Fruit fly (Drosophila melanogaster) whole organism, embryonic: Measurements from ENCODE around the gene WASp.

Experiments
- Awh ChIP-seq: fragments of 200-800 bp; sonication (Bioruptor generic); IDR thresholded peaks from 2 replicates; pipeline ENCODE4, ENCODE4 v1.3.6; 2022; ENCODE audit warnings: missing biosample characterization, missing genetic modification characterization
- Bdp1 ChIP-seq: fragments of 200-800 bp; sonication (Bioruptor generic); optimal IDR thresholded peaks from 3 replicates; lab custom pipeline; 2016; ENCODE audit warnings: missing biosample characterization, missing genetic modification characterization
- Bgb ChIP-seq: fragments of 200-800 bp; sonication (Bioruptor generic); IDR thresholded peaks from 2 replicates; pipeline ENCODE4 v1.3.6; 2022; ENCODE audit warnings: missing biosample characterization, missing genetic modification characterization; ENCODE audit not compliant: partially characterized antibody
- Bteb2 ChIP-seq: fragments of 200-800 bp; sonication (Bioruptor generic); optimal IDR thresholded peaks from 2 replicates; lab custom pipeline; 2016; ENCODE audit warnings: missing biosample characterization, missing genetic modification characterization
- CG12236 ChIP-seq: fragments of 200-800 bp; sonication (Bioruptor generic); optimal IDR thresholded peaks from 2 replicates; lab custom pipeline; 2016; ENCODE audit warnings: missing biosample characterization, missing genetic modification characterization
- CG12299 ChIP-seq: fragments of 200-800 bp; sonication (Bioruptor generic); optimal IDR thresholded peaks from 2 replicates; lab custom pipeline; 2018; ENCODE audit warnings: missing biosample characterization, mild to moderate bottlenecking, missing genetic modification characterization
- CG12769 ChIP-seq: fragments of 200-800 bp; sonication (Bioruptor generic); optimal IDR thresholded peaks from 2 replicates; lab custom pipeline; 2019; ENCODE audit warnings: missing biosample characterization, mild to moderate bottlenecking, missing genetic modification characterization, moderate library complexity
- CG17328 ChIP-seq: fragments of 200-800 bp; sonication (Bioruptor generic); IDR thresholded peaks from 2 replicates; pipeline ENCODE4 v1.3.6; 2022; ENCODE audit warnings: missing biosample characterization, missing genetic modification characterization
- CG2875 ChIP-seq: fragments of 200-800 bp; sonication (Bioruptor generic); optimal IDR thresholded peaks from 2 replicates; lab custom pipeline; 2017; ENCODE audit warnings: missing biosample characterization, mild to moderate bottlenecking, missing genetic modification characterization, missing genetic modification reagents
- CG3163 ChIP-seq: fragments of 200-800 bp; sonication (Bioruptor generic); optimal IDR thresholded peaks from 3 replicates; lab custom pipeline; 2016; ENCODE audit warnings: missing biosample characterization, missing genetic modification characterization
- CG32772 ChIP-seq: fragments of 200-800 bp; sonication (Bioruptor generic); IDR thresholded peaks from 2 replicates; pipeline ENCODE4 v1.3.6; 2022; ENCODE audit warnings: missing biosample characterization, missing genetic modification characterization
- CG33213 ChIP-seq: fragments of 200-800 bp; sonication (Bioruptor generic); optimal IDR thresholded peaks from 3 replicates; lab custom pipeline; 2016; ENCODE audit warnings: missing biosample characterization, missing genetic modification characterization
- CG34224 ChIP-seq: fragments of 200-800 bp; sonication (Bioruptor generic); IDR thresholded peaks from 3 replicates; pipeline ENCODE4 v1.3.6; 2022; ENCODE audit warnings: missing biosample characterization, missing genetic modification characterization; ENCODE audit not compliant: partially characterized antibody
- CG4617 ChIP-seq: fragments of 200-800 bp; sonication (Bioruptor generic); optimal IDR thresholded peaks from 3 replicates; lab custom pipeline; 2016; ENCODE audit warnings: missing biosample characterization, missing genetic modification characterization, borderline replicate concordance
- CG4707 ChIP-seq: fragments of 200-800 bp; sonication (Bioruptor generic); optimal IDR thresholded peaks from 2 replicates; lab custom pipeline; 2018; ENCODE audit warnings: missing biosample characterization, mild to moderate bottlenecking, missing genetic modification characterization, moderate library complexity
- CG6175 ChIP-seq: fragments of 200-800 bp; sonication (Bioruptor generic); IDR thresholded peaks from 3 replicates; pipeline ENCODE4 v1.3.6; 2022; ENCODE audit warnings: missing biosample characterization, missing genetic modification characterization
- CG6689 ChIP-seq: fragments of 200-800 bp; sonication (Bioruptor generic); IDR thresholded peaks from 2 replicates; pipeline ENCODE4 v1.3.6; 2022; ENCODE audit warnings: missing biosample characterization, missing genetic modification characterization
- CG7271 ChIP-seq: fragments of 200-800 bp; sonication (Bioruptor generic); optimal IDR thresholded peaks from 2 replicates; lab custom pipeline; 2018; ENCODE audit warnings: missing biosample characterization, mild to moderate bottlenecking, missing genetic modification characterization, moderate library complexity
- CG9817 ChIP-seq: fragments of 200-800 bp; sonication (Bioruptor generic); optimal IDR thresholded peaks from 2 replicates; lab custom pipeline; 2018; ENCODE audit warnings: missing biosample characterization, mild to moderate bottlenecking, missing genetic modification characterization, moderate library complexity
- CG9932 ChIP-seq: fragments of 200-800 bp; sonication (Bioruptor generic); IDR thresholded peaks from 2 replicates; pipeline ENCODE4 v1.3.6; 2022; ENCODE audit warnings: missing biosample characterization, missing genetic modification characterization
- Camta ChIP-seq: fragments of 200-800 bp; sonication (Bioruptor generic); optimal IDR thresholded peaks from 2 replicates; lab custom pipeline; 2016; ENCODE audit warnings: missing biosample characterization, missing genetic modification characterization
- D19B ChIP-seq: fragments of 200-800 bp; sonication (Bioruptor generic); optimal IDR thresholded peaks from 2 replicates; lab custom pipeline; 2017; ENCODE audit warnings: missing biosample characterization, mild to moderate bottlenecking, missing genetic modification characterization
- Dad ChIP-seq: fragments of 200-800 bp; sonication (Bioruptor generic); optimal IDR thresholded peaks from 3 replicates; lab custom pipeline; 2016; ENCODE audit warnings: missing biosample characterization, missing genetic modification characterization
- Dip2 ChIP-seq: fragments of 200-800 bp; sonication (Bioruptor generic); IDR thresholded peaks from 2 replicates; pipeline ENCODE4 v1.3.6; 2022; ENCODE audit warnings: missing biosample characterization, missing genetic modification characterization
- Doc3 ChIP-seq: fragments of 200-800 bp; sonication (Bioruptor generic); IDR thresholded peaks from 3 replicates; pipeline ENCODE4 v1.3.6; 2022; ENCODE audit warnings: missing biosample characterization, missing genetic modification characterization; ENCODE audit not compliant: partially characterized antibody
- HHEX ChIP-seq: fragments of 200-800 bp; sonication (Bioruptor generic); optimal IDR thresholded peaks from 3 replicates; lab custom pipeline; 2017; ENCODE audit warnings: missing biosample characterization, mild to moderate bottlenecking, missing genetic modification characterization, missing genetic modification reagents
- HLHmδ ChIP-seq: fragments of 200-800 bp; sonication (Bioruptor generic); optimal IDR thresholded peaks from 2 replicates; lab custom pipeline; 2018; ENCODE audit warnings: missing biosample characterization, mild to moderate bottlenecking, missing genetic modification characterization, moderate library complexity
- Hey ChIP-seq: fragments of 200-800 bp; sonication (Bioruptor generic); optimal IDR thresholded peaks from 3 replicates; lab custom pipeline; 2018; ENCODE audit warnings: missing biosample characterization, mild to moderate bottlenecking, missing genetic modification characterization
- Hr51 ChIP-seq, 2 experiments: fragments of 200-800 bp; sonication (Bioruptor generic); optimal IDR thresholded peaks; 2 replicates in 1 of 2; 3 replicates in 1 of 2; lab custom pipeline; 2016 to 2018; ENCODE audit warnings: missing biosample characterization in 2 of 2, missing genetic modification characterization in 2 of 2, mild to moderate bottlenecking in 1 of 2, moderate library complexity in 1 of 2
- Hr78 ChIP-seq, 2 experiments: fragments of 200-800 bp in 1 of 2; fragments of >200 bp in 1 of 2; sonication (Bioruptor generic) in 1 of 2; optimal IDR thresholded peaks; 2 replicates each; lab custom pipeline; 2017 to 2019; ENCODE audit warnings: missing biosample characterization in 2 of 2, missing genetic modification characterization in 2 of 2, mild to moderate bottlenecking in 1 of 2, moderate library complexity in 1 of 2
- Med ChIP-seq: fragments of 200-800 bp; sonication (Bioruptor generic); peaks from one replicate; lab custom pipeline; 2016; ENCODE audit warnings: missing biosample characterization, missing genetic modification characterization, mild to moderate bottlenecking, inconsistent platforms, moderate library complexity
- Myb ChIP-seq: fragments of 200-800 bp; sonication (Bioruptor generic); optimal IDR thresholded peaks from 2 replicates; lab custom pipeline; 2016; ENCODE audit warnings: missing biosample characterization, missing genetic modification characterization
- NC2α ChIP-seq: fragments of 200-800 bp; sonication (Bioruptor generic); optimal IDR thresholded peaks from 2 replicates; lab custom pipeline; 2016; ENCODE audit warnings: missing biosample characterization, missing genetic modification characterization
- Stat92E ChIP-seq, 3 experiments: fragments of >200 bp in 2 of 3; fragments of 200-800 bp in 1 of 3; sonication (Bioruptor generic) in 1 of 3; optimal IDR thresholded peaks; 2 replicates each; lab custom pipeline; 2017 to 2019; ENCODE audit warnings: missing biosample characterization in 3 of 3, missing genetic modification characterization in 3 of 3, mild to moderate bottlenecking in 1 of 3, moderate library complexity in 1 of 3
- abd-A ChIP-seq: fragments of 200-800 bp; sonication (Bioruptor generic); optimal IDR thresholded peaks from 3 replicates; lab custom pipeline; 2019; ENCODE audit warnings: missing biosample characterization, mild to moderate bottlenecking, missing genetic modification characterization, moderate library complexity
- br ChIP-seq: fragments of >200 bp; optimal IDR thresholded peaks from 2 replicates; lab custom pipeline; 2017
- chif ChIP-seq, 2 experiments: fragments of 200-800 bp; sonication (Bioruptor generic); optimal IDR thresholded peaks; 3 replicates each; lab custom pipeline; 2016; ENCODE audit warnings: missing biosample characterization in 2 of 2, missing genetic modification characterization in 2 of 2
- esg ChIP-seq: fragments of 200-800 bp; sonication (Bioruptor generic); conservative IDR thresholded peaks from 2 replicates; pipeline ENCODE4 v1.3.6; 2022; ENCODE audit warnings: missing biosample characterization, missing genetic modification characterization
- fd96Cb ChIP-seq: fragments of 200-800 bp; sonication (Bioruptor generic); optimal IDR thresholded peaks from 2 replicates; lab custom pipeline; 2018; ENCODE audit warnings: missing biosample characterization, mild to moderate bottlenecking, missing genetic modification characterization, moderate library complexity
- gt ChIP-seq: fragments of 200-800 bp; sonication (Bioruptor generic); IDR thresholded peaks from 2 replicates; pipeline ENCODE4 v1.3.6; 2022; ENCODE audit warnings: missing biosample characterization, missing genetic modification characterization
- mld ChIP-seq: fragments of 200-800 bp; sonication (Bioruptor generic); IDR thresholded peaks from 3 replicates; pipeline ENCODE4 v1.3.6; 2022; ENCODE audit warnings: missing biosample characterization, missing genetic modification characterization; ENCODE audit not compliant: partially characterized antibody
- nerfin-2 ChIP-seq: fragments of 200-800 bp; sonication (Bioruptor generic); IDR thresholded peaks from 2 replicates; pipeline ENCODE4 v1.3.6; 2022; ENCODE audit warnings: missing biosample characterization, missing genetic modification characterization; ENCODE audit not compliant: partially characterized antibody
- peb ChIP-seq: fragments of 200-800 bp; sonication (Bioruptor generic); IDR thresholded peaks from 2 replicates; pipeline ENCODE4 v1.3.6; 2022; ENCODE audit warnings: missing biosample characterization, missing genetic modification characterization
- pnt ChIP-seq: fragments of 200-800 bp; sonication (Bioruptor generic); optimal IDR thresholded peaks from 3 replicates; lab custom pipeline; 2016; ENCODE audit warnings: missing biosample characterization, missing genetic modification characterization
- pros ChIP-seq: fragments of 200-800 bp; sonication (Bioruptor generic); optimal IDR thresholded peaks from 3 replicates; lab custom pipeline; 2019; ENCODE audit warnings: missing biosample characterization, mild to moderate bottlenecking, missing genetic modification characterization, moderate library complexity
- row ChIP-seq: fragments of 200-800 bp; sonication (Bioruptor generic); IDR thresholded peaks from 3 replicates; pipeline ENCODE4 v1.3.6; 2022; ENCODE audit warnings: missing biosample characterization, missing genetic modification characterization
- tna ChIP-seq: fragments of 200-800 bp; sonication (Bioruptor generic); IDR thresholded peaks from 2 replicates; pipeline ENCODE4 v1.3.6; 2022; ENCODE audit warnings: missing biosample characterization, missing genetic modification characterization; ENCODE audit not compliant: partially characterized antibody
- trem ChIP-seq: fragments of 200-800 bp; optimal IDR thresholded peaks from 3 replicates; lab custom pipeline; 2019; ENCODE audit warnings: missing biosample characterization, mild to moderate bottlenecking, missing genetic modification characterization, moderate library complexity
- ttk ChIP-seq: fragments of 200-800 bp; sonication (Bioruptor generic); IDR thresholded peaks from 2 replicates; pipeline ENCODE4 v2.1.2; 2022; ENCODE audit warnings: missing biosample characterization, missing genetic modification characterization

WASp gene

DNA sequence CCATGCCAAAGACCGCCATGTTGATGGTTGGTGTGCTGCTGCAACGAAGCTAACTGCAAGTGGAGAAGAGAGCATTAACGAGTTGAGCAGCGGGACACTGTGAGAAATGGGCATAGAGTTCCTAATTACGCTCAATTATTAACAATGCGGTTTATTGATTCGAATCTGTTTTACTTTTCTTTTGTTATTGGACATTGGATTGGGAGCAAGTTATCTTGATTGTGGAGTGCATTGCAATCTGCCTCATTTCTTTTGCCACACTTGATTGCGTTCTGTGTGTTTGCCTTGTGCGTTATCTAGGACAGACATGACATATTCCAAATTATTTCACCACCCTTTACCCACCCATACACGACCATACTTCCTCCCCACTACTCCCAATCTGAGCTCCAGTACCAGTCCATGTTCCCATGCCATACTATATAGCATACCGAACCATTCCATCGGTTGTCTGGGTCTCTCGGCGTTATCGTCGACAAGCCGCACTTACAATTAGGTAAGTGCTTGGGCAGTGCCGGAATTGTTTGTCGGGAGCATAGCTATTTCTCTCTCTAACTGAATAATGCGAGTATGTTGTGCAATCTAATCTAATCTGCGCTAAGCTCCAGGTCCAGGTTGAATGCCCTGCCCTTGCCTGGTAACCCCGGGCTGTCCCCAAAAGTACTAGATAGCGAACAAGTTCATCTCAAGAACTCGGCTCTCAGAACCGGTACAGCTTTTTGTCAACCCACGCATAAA, 25.6 kb upstream of the WASp start (continued):
- peak; percentile 7 for TF ChIP-seq CG4707
- TF ChIP-seq CG6689 (GFP tag; lab: Robert Waterston, UW): peak; percentile 52
- no peak for TF ChIP-seq CG34224 (GFP tag; lab: Robert Waterston, UW)
- no peak for TF ChIP-seq CG2875 (GFP tag; lab: Kevin White, UChicago)
- TF ChIP-seq pnt (GFP tag; lab: Kevin White, UChicago): peak; percentile 35
- peak; percentile 69 for TF ChIP-seq row
- TF ChIP-seq Camta: peak; percentile 25
- no peak; the same call in 1 of the 2 replicates for TF ChIP-seq CG32772
- TF ChIP-seq CG12236: no peak
- TF ChIP-seq CG7271 (tag; lab: Kevin White, UChicago): no peak
- TF ChIP-seq CG17328 (GFP tag; lab: Robert Waterston, UW): peak; percentile 56
- no peak for TF ChIP-seq gt (GFP tag; lab: Robert Waterston, UW)
- TF ChIP-seq Hey (tag; lab: Kevin White, UChicago): no peak
- no peak for TF ChIP-seq CG6175 (GFP tag; lab: Robert Waterston, UW)
- peak; percentile 51 for TF ChIP-seq ttk (GFP tag; lab: Robert Waterston, UW)
- TF ChIP-seq Awh (GFP tag; lab: Robert Waterston, UW): no peak
- TF ChIP-seq Bgb (GFP tag; lab: Robert Waterston, UW): no peak
- no peak for TF ChIP-seq Doc3 (GFP tag; lab: Robert Waterston, UW)
- TF ChIP-seq tna: no peak
- TF ChIP-seq esg (GFP tag; lab: Robert Waterston, UW): peak; percentile 33; the same call in 1 of the 2 replicates
- no peak for TF ChIP-seq CG33213 (GFP tag; lab: Kevin White, UChicago)
- peak; percentile 56 for TF ChIP-seq CG12769 (tag; lab: Kevin White, UChicago)
- TF ChIP-seq Dad (GFP tag; lab: Kevin White, UChicago): peak; percentile 17
- TF ChIP-seq peb: peak; percentile 23
- TF ChIP-seq trem (tag; lab: Kevin White, UChicago): no peak
- no peak for TF ChIP-seq CG3163 (GFP tag; lab: Kevin White, UChicago)
- TF ChIP-seq Dip2: no peak
- TF ChIP-seq CG12299 (tag; lab: Kevin White, UChicago): no peak
- TF ChIP-seq fd96Cb (tag; lab: Kevin White, UChicago): peak; percentile 29
- TF ChIP-seq Myb (GFP tag; lab: Kevin White, UChicago): peak; percentile 1
- no peak for TF ChIP-seq br (lab: Kevin White, UChicago)
- no peak for TF ChIP-seq abd-A
- no peak for TF ChIP-seq HLHmδ (GFP tag; lab: Kevin White, UChicago)
- TF ChIP-seq Med (GFP tag; lab: Kevin White, UChicago): peak; percentile 84
- no peak for TF ChIP-seq CG4617 (GFP tag; lab: Kevin White, UChicago)
- no peak for TF ChIP-seq Bteb2 (GFP tag; lab: Kevin White, UChicago)
- TF ChIP-seq NC2α (GFP tag; lab: Kevin White, UChicago): no peak
- peak; percentile 18 to 63 for TF ChIP-seq chif (GFP tag; optimal IDR thresholded peaks at IDR 0.05; lab: Kevin White, UChicago)
- TF ChIP-seq HHEX (GFP tag; lab: Kevin White, UChicago): peak; percentile 11
- no peak for TF ChIP-seq CG9817
- no peak for TF ChIP-seq Bdp1 (GFP tag; lab: Kevin White, UChicago)
- TF ChIP-seq Stat92E (GFP tag; optimal IDR thresholded peaks at IDR 0.05; lab: Kevin White, UChicago): no peak
- TF ChIP-seq D19B: no peak
- no peak for TF ChIP-seq Hr78 (GFP tag; optimal IDR thresholded peaks at IDR 0.05; lab: Kevin White, UChicago)
- no peak for TF ChIP-seq CG9932 (GFP tag; lab: Robert Waterston, UW)
- no peak for TF ChIP-seq mld (GFP tag; lab: Robert Waterston, UW)
- no peak for TF ChIP-seq pros (GFP tag; lab: Kevin White, UChicago)
- peak in 1 of 2 experiments; percentile 50 for TF ChIP-seq Hr51 (GFP tag; optimal IDR thresholded peaks at IDR 0.05; lab: Kevin White, UChicago)
- TF ChIP-seq nerfin-2 (GFP tag; lab: Robert Waterston, UW): no peak
